Worm (Caenorhabditis elegans) whole organism, midembryonic: ENCODE data around the gene Y54G11A.4.

Experiments
- flt-1 ChIP-seq: fragments of 200-800 bp; sonication (Bioruptor generic); IDR thresholded peaks from 2 replicates; pipeline ENCODE4 v1.3.6; 2022; ENCODE audit warnings: missing genetic modification characterization, missing compliant biosample characterization
- med-1 ChIP-seq: sonication (generic microtip); optimal IDR thresholded peaks from 2 replicates; lab custom pipeline; 2017; ENCODE audit warnings: missing genetic modification characterization, mild to moderate bottlenecking, missing compliant biosample characterization, antibody characterized with exemption, missing genetic modification reagents; ENCODE audit not compliant: insufficient read depth
- tab-1 ChIP-seq: fragments of 200-800 bp; sonication (Bioruptor generic); IDR thresholded peaks from 2 replicates; pipeline ENCODE4 v1.3.6; 2022; ENCODE audit warnings: missing genetic modification characterization, missing compliant biosample characterization
- ztf-23 ChIP-seq: fragments of 200-800 bp; sonication (Bioruptor generic); IDR thresholded peaks from 2 replicates; pipeline ENCODE4 v1.3.6; 2022; ENCODE audit warnings: missing genetic modification reagents, missing genetic modification characterization, missing compliant biosample characterization

- TF ChIP-seq flt-1 (GFP tag; lab: Robert Waterston, UW): no peak
- TF ChIP-seq tab-1 (GFP tag; lab: Robert Waterston, UW): no peak
- TF ChIP-seq med-1 (GFP tag; lab: Kevin White, UChicago): no peak
- TF ChIP-seq ztf-23 (GFP tag; lab: Robert Waterston, UW): no peak
Observed at ce11 chrII:14257943-14258342, 34.7 kb upstream of the Y54G11A.4 start.
